Fruit fly (Drosophila melanogaster): ENCODE results near the gene MsrA.

MsrA gene

DNA sequence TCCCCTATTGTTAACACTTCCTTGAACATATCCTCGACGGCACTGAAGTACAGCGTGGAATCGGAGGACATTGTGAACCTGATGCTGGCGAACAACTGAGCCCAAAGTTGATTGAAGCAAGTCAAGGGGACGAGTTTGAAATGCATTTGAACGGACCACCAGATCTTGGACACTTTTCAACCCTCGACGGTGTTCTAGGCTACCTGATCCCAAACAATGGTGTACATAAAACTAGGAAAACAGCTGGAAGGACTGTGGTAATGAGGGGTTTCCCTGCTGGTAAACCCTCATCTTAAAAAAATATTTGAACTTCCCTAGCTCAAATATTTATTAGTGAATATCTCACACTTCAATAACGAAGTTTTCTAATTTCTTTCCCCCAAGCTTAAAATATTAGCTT is 6.1 kb downstream of the MsrA start, which contains the start of gene CG13454:
Gene CG13454, minus strand, starts transcription at position 101 of the 400 bp plus-strand sequence.
- no peak for TF ChIP-seq insv (optimal IDR thresholded peaks at IDR 0.05)

DNA sequence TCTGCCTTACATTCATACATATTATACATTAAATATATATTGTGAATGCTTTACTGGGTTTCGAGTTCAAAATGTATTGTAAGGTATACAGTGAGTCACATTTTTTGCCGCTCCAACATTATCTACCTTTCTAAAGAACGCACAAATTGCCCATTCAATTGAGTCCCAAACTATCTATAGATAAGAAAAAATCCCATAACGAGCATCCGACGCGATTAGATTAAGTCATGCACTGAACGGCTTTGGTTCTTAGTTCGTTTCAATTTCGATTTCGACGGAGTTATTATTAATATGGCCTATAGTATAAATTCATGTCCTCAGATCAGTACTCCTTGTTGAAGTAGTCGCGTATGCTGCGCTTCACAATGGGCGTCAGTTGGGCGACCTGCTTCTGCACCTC is 6.7 kb downstream of the MsrA start:
- no peak for TF ChIP-seq Sin3A (optimal IDR thresholded peaks at IDR 0.05)
- no peak for TF ChIP-seq ttk (optimal IDR thresholded peaks at IDR 0.05)
- TF ChIP-seq h (optimal IDR thresholded peaks at IDR 0.05): no peak
- TF ChIP-seq psq (optimal IDR thresholded peaks at IDR 0.05): no peak
- TF ChIP-seq insv (optimal IDR thresholded peaks at IDR 0.05): no peak
- TF ChIP-seq Myc (optimal IDR thresholded peaks at IDR 0.05): no peak

dm6 chr3L:15518344-15518743 is 7.5 kb downstream of the MsrA start:
- TF ChIP-seq ttk (optimal IDR thresholded peaks at IDR 0.05) (no peak), h (optimal IDR thresholded peaks at IDR 0.05) (no peak), insv (optimal IDR thresholded peaks at IDR 0.05) (no peak), Myc (optimal IDR thresholded peaks at IDR 0.05) (no peak), Sin3A (optimal IDR thresholded peaks at IDR 0.05) (no peak), psq (optimal IDR thresholded peaks at IDR 0.05) (no peak)

DNA sequence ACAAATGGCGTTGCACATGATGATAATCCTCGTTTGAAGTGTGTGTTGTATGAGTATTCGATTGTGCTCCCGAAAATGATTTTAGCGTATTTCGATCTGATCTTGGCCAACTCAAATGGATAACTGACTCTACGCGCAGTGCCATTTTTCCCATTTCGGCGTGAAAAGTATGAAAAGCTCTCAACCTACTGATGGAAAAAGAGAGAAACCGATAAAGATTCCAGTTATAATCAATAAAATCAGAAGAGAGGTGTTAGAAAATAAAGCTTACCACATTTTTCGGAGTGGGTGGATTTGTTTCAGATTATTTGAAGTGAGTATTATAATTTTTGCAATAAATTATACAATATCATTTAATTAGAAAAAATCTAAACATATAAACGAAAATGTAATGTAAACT is 8.6 kb downstream of the MsrA start, which contains the start of gene mex1:
Gene mex1, minus strand, starts transcription at position 101 of the 400 bp plus-strand sequence.
- TF ChIP-seq h (optimal IDR thresholded peaks at IDR 0.05): no peak
- no peak for TF ChIP-seq insv (optimal IDR thresholded peaks at IDR 0.05)
- no peak for TF ChIP-seq ttk (optimal IDR thresholded peaks at IDR 0.05)
- no peak for TF ChIP-seq Sin3A (optimal IDR thresholded peaks at IDR 0.05)
- TF ChIP-seq psq (optimal IDR thresholded peaks at IDR 0.05): no peak
- TF ChIP-seq Myc (optimal IDR thresholded peaks at IDR 0.05): no peak

dm6 chr3L:15519920-15520319 is 9.1 kb downstream of the MsrA start:
- TF ChIP-seq h (optimal IDR thresholded peaks at IDR 0.05): no peak
- no peak for TF ChIP-seq Sin3A (optimal IDR thresholded peaks at IDR 0.05)
- TF ChIP-seq Myc (optimal IDR thresholded peaks at IDR 0.05): no peak
- TF ChIP-seq insv (optimal IDR thresholded peaks at IDR 0.05): no peak
- TF ChIP-seq ttk (optimal IDR thresholded peaks at IDR 0.05): no peak
- TF ChIP-seq psq (optimal IDR thresholded peaks at IDR 0.05): no peak

dm6 chr3L:15520320-15520719 is 9.5 kb downstream of the MsrA start, which contains the start of gene yellow-k:
TSS of gene yellow-k (plus strand) at chr3L:15520620.
- TF ChIP-seq Myc (optimal IDR thresholded peaks at IDR 0.05): no peak
- TF ChIP-seq ttk (optimal IDR thresholded peaks at IDR 0.05): no peak
- TF ChIP-seq psq (optimal IDR thresholded peaks at IDR 0.05): no peak
- no peak for TF ChIP-seq h (optimal IDR thresholded peaks at IDR 0.05)
- no peak for TF ChIP-seq Sin3A (optimal IDR thresholded peaks at IDR 0.05)

DNA sequence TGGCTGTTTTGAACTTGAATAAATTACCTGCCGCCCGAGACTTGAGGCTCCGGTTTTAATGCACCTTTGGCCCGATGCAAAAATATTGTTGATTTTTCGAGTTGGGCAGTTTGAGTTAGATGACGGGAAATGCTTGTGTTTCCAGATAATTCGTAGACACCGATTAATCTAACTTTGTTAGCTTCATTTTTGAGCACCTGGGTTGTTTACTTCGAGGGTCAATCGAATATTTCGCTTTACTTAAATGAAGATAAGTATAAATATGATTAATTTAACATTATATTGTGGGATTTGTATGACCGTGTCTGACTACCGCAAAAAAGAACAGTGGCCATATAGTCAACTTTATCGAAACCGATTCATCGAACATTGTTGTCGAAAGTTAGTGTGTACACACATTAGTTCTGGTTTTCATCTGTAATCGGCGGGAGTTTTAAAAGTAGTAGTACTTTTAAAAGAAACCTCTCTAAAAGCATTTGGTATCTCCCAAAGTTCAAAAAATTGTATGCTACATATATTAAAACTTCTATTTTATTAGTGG is 13.0 kb downstream of the MsrA start, which contains the start of gene CG7945:
Gene CG7945, minus strand, starts transcription at position 332 of the 541 bp plus-strand sequence.
- TF ChIP-seq insv (optimal IDR thresholded peaks at IDR 0.05): no peak
- TF ChIP-seq h (optimal IDR thresholded peaks at IDR 0.05): no peak
- TF ChIP-seq Sin3A (optimal IDR thresholded peaks at IDR 0.05): no peak
- TF ChIP-seq Myc (optimal IDR thresholded peaks at IDR 0.05): no peak
- TF ChIP-seq psq (optimal IDR thresholded peaks at IDR 0.05): no peak
- TF ChIP-seq ttk (optimal IDR thresholded peaks at IDR 0.05): no peak

- TF ChIP-seq h (optimal IDR thresholded peaks at IDR 0.05): no peak
- no peak for TF ChIP-seq ttk (optimal IDR thresholded peaks at IDR 0.05)
- TF ChIP-seq insv (optimal IDR thresholded peaks at IDR 0.05): no peak
- no peak for TF ChIP-seq psq (optimal IDR thresholded peaks at IDR 0.05)
- no peak for TF ChIP-seq Myc (optimal IDR thresholded peaks at IDR 0.05)
- no peak for TF ChIP-seq Sin3A (optimal IDR thresholded peaks at IDR 0.05)
Measured at dm6 chr3L:15525153-15525552, 14.3 kb downstream of the MsrA start, which contains the start of gene CG33986. TSS of gene CG33986 (minus strand) at chr3L:15525253.

dm6 chr3L:15526712-15527111 is 15.9 kb downstream of the MsrA start, which contains the start of gene CG33985:
TSS of gene CG33985 (minus strand) at chr3L:15526812.
- TF ChIP-seq ttk (optimal IDR thresholded peaks at IDR 0.05) (no peak), Sin3A (optimal IDR thresholded peaks at IDR 0.05) (no peak), Myc (optimal IDR thresholded peaks at IDR 0.05) (no peak), insv (optimal IDR thresholded peaks at IDR 0.05) (no peak), psq (optimal IDR thresholded peaks at IDR 0.05) (no peak), h (optimal IDR thresholded peaks at IDR 0.05) (no peak)

- no peak for TF ChIP-seq Myc (optimal IDR thresholded peaks at IDR 0.05)
- no peak for TF ChIP-seq Sin3A (optimal IDR thresholded peaks at IDR 0.05)
- no peak for TF ChIP-seq ttk (optimal IDR thresholded peaks at IDR 0.05)
- no peak for TF ChIP-seq h (optimal IDR thresholded peaks at IDR 0.05)
- TF ChIP-seq psq (optimal IDR thresholded peaks at IDR 0.05): no peak
- no peak for TF ChIP-seq insv (optimal IDR thresholded peaks at IDR 0.05)
Measured at dm6 chr3L:15527416-15527815, 16.6 kb downstream of the MsrA start, which contains the start of gene CG42729. TSS of gene CG42729 (minus strand) at chr3L:15527516.

DNA sequence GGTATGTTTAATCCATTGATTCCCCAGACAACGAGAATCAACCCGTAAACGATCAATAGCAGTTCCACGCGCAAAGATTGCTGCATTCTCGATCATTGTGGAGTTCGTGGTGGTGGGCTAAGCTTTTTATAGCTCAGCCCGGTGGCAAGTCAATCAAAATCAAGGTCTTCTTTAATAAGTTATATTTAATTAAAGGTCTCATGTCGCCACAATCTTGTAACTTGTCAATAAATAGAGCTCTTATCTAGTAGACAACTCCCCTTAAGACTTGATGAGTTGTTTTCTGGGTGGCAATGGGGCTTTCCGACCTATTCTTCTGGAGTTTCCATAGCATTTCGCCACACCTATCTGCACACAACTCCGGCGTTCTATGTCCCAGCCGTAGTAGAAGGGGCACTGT is 17.2 kb downstream of the MsrA start, which contains the start of gene CG42728:
Gene CG42728, minus strand, starts transcription at position 101 of the 400 bp plus-strand sequence.
- TF ChIP-seq ttk (optimal IDR thresholded peaks at IDR 0.05): no peak
- no peak for TF ChIP-seq psq (optimal IDR thresholded peaks at IDR 0.05)
- TF ChIP-seq h (optimal IDR thresholded peaks at IDR 0.05): no peak

- TF ChIP-seq h (optimal IDR thresholded peaks at IDR 0.05) (no peak), Sin3A (optimal IDR thresholded peaks at IDR 0.05) (no peak)
Measured at dm6 chr3L:15529143-15529542, 18.3 kb downstream of the MsrA start, which contains the start of gene obst-H. TSS of gene obst-H (minus strand) at chr3L:15529243.

DNA sequence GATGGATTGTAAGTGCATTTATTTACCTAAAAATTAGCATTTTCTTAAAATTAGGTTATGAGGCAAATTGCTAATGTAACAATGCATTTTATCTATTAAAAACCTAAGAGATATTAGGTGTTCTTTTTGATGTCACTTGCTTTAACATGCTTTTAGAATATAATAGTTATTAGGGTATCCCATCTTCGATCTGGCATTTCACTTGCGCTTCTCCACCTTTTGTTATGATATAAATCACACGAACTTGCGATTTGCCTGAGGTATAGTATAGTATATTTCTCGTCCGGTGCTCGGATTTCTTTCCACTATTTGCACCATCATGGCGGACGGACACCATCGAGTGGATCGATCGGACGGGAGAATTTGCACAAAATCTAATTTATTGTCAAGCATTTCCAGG is 19.2 kb downstream of the MsrA start:
- TF ChIP-seq Myc (optimal IDR thresholded peaks at IDR 0.05) (no peak), h (optimal IDR thresholded peaks at IDR 0.05) (no peak), Sin3A (optimal IDR thresholded peaks at IDR 0.05) (no peak), ttk (optimal IDR thresholded peaks at IDR 0.05) (no peak), insv (optimal IDR thresholded peaks at IDR 0.05) (no peak), psq (optimal IDR thresholded peaks at IDR 0.05) (no peak)
